Fruit fly (Drosophila melanogaster) whole organism, embryonic: ENCODE data around the gene CG3587.

Source experiments
- Ada2b ChIP-seq: fragments of 200-800 bp; sonication (Bioruptor generic); IDR thresholded peaks from 2 replicates; pipeline ENCODE4 v1.3.6; 2022; ENCODE audit warnings: missing biosample characterization, missing genetic modification characterization
- Aef1 ChIP-seq: fragments of 200-800 bp; sonication (Bioruptor generic); IDR thresholded peaks from 3 replicates; pipeline ENCODE4 v1.3.6; 2022; ENCODE audit warnings: missing biosample characterization, missing genetic modification characterization
- Atf3 ChIP-seq: fragments of 200-800 bp; sonication (Bioruptor generic); optimal IDR thresholded peaks from 3 replicates; lab custom pipeline; 2016; ENCODE audit warnings: missing biosample characterization, missing genetic modification characterization
- B-H1 ChIP-seq: fragments of 200-800 bp; sonication (Bioruptor generic); IDR thresholded peaks from 3 replicates; pipeline ENCODE4 v1.3.6; 2022; ENCODE audit warnings: missing biosample characterization, missing genetic modification characterization
- Bgb ChIP-seq: fragments of 200-800 bp; sonication (Bioruptor generic); IDR thresholded peaks from 2 replicates; pipeline ENCODE4 v1.3.6; 2022; ENCODE audit warnings: missing biosample characterization, missing genetic modification characterization; ENCODE audit not compliant: partially characterized antibody
- Blimp-1 ChIP-seq: fragments of 200-800 bp; sonication (Bioruptor generic); optimal IDR thresholded peaks from 3 replicates; lab custom pipeline; 2018; ENCODE audit warnings: missing biosample characterization, missing genetic modification characterization, mild to moderate bottlenecking, moderate library complexity, missing genetic modification reagents
- Bteb2 ChIP-seq: fragments of 200-800 bp; sonication (Bioruptor generic); optimal IDR thresholded peaks from 2 replicates; lab custom pipeline; 2016; ENCODE audit warnings: missing biosample characterization, missing genetic modification characterization
- CG13424 ChIP-seq: fragments of 200-800 bp; sonication (Bioruptor generic); optimal IDR thresholded peaks from 2 replicates; lab custom pipeline; 2019; ENCODE audit warnings: missing biosample characterization, mild to moderate bottlenecking, missing genetic modification characterization, moderate library complexity
- CG15011 ChIP-seq: fragments of 200-800 bp; sonication (Bioruptor generic); optimal IDR thresholded peaks from 3 replicates; lab custom pipeline; 2018; ENCODE audit warnings: missing biosample characterization, mild to moderate bottlenecking, missing genetic modification characterization
- CG1602 ChIP-seq: fragments of 200-800 bp; sonication (Bioruptor generic); optimal IDR thresholded peaks from 3 replicates; lab custom pipeline; 2016; ENCODE audit warnings: missing biosample characterization, missing genetic modification characterization
- CG16815 ChIP-seq: fragments of 200-800 bp; sonication (Bioruptor generic); optimal IDR thresholded peaks from 3 replicates; lab custom pipeline; 2017; ENCODE audit warnings: missing biosample characterization, mild to moderate bottlenecking, missing genetic modification characterization
- CG18011 ChIP-seq: fragments of 200-800 bp; sonication (Bioruptor generic); optimal IDR thresholded peaks from 2 replicates; lab custom pipeline; 2017; ENCODE audit warnings: missing biosample characterization, missing genetic modification characterization, mild to moderate bottlenecking, moderate library complexity, missing genotype
- CG18476 ChIP-seq: fragments of 200-800 bp; sonication (Bioruptor generic); optimal IDR thresholded peaks from 2 replicates; lab custom pipeline; 2016; ENCODE audit warnings: missing biosample characterization, mild to moderate bottlenecking, missing genetic modification characterization
- CG2116 ChIP-seq: fragments of 200-800 bp; sonication (Bioruptor generic); optimal IDR thresholded peaks from 3 replicates; lab custom pipeline; 2018; ENCODE audit warnings: missing biosample characterization, mild to moderate bottlenecking, missing genetic modification characterization
- CG2120 ChIP-seq: fragments of 200-800 bp; sonication (Bioruptor generic); optimal IDR thresholded peaks from 3 replicates; lab custom pipeline; 2016; ENCODE audit warnings: missing biosample characterization, missing genetic modification characterization
- CG4282 ChIP-seq: fragments of 200-800 bp; sonication (Bioruptor generic); optimal IDR thresholded peaks from 2 replicates; lab custom pipeline; 2016; ENCODE audit warnings: missing biosample characterization, missing genetic modification characterization
- CG6254 ChIP-seq: fragments of 200-800 bp; sonication (Bioruptor generic); optimal IDR thresholded peaks from 3 replicates; lab custom pipeline; 2017; ENCODE audit warnings: mild to moderate bottlenecking, missing biosample characterization, missing genetic modification reagents, missing genetic modification characterization
- CG6813 ChIP-seq: fragments of 200-800 bp; sonication (Bioruptor generic); optimal IDR thresholded peaks from 2 replicates; lab custom pipeline; 2017; ENCODE audit warnings: missing biosample characterization, missing genetic modification characterization, mild to moderate bottlenecking, moderate library complexity, missing genetic modification reagents
- CG9817 ChIP-seq: fragments of 200-800 bp; sonication (Bioruptor generic); optimal IDR thresholded peaks from 2 replicates; lab custom pipeline; 2018; ENCODE audit warnings: missing biosample characterization, mild to moderate bottlenecking, missing genetic modification characterization, moderate library complexity
- CrebB ChIP-seq: fragments of 200-800 bp; sonication (Bioruptor generic); optimal IDR thresholded peaks from 3 replicates; lab custom pipeline; 2018; ENCODE audit warnings: missing biosample characterization, mild to moderate bottlenecking, missing genetic modification characterization
- Dip2 ChIP-seq: fragments of 200-800 bp; sonication (Bioruptor generic); IDR thresholded peaks from 2 replicates; pipeline ENCODE4 v1.3.6; 2022; ENCODE audit warnings: missing biosample characterization, missing genetic modification characterization
- HLH3B ChIP-seq: fragments of 200-800 bp; sonication (Bioruptor generic); IDR thresholded peaks from 2 replicates; pipeline ENCODE4 v1.3.6; 2022; ENCODE audit warnings: missing biosample characterization, missing genetic modification characterization
- HmgD ChIP-seq: fragments of 200-800 bp; sonication (Bioruptor generic); optimal IDR thresholded peaks from 3 replicates; lab custom pipeline; 2016; ENCODE audit warnings: missing biosample characterization, missing genetic modification characterization
- Hr78 ChIP-seq, 2 experiments: fragments of 200-800 bp in 1 of 2; fragments of >200 bp in 1 of 2; sonication (Bioruptor generic) in 1 of 2; optimal IDR thresholded peaks; 2 replicates each; lab custom pipeline; 2017 to 2019; ENCODE audit warnings: missing biosample characterization in 2 of 2, missing genetic modification characterization in 2 of 2, mild to moderate bottlenecking in 1 of 2, moderate library complexity in 1 of 2
- Kr ChIP-seq: fragments of 200-800 bp; sonication (Bioruptor generic); optimal IDR thresholded peaks from 2 replicates; lab custom pipeline; 2017; ENCODE audit warnings: missing biosample characterization, mild to moderate bottlenecking, missing genetic modification characterization
- Lim3 ChIP-seq: fragments of 200-800 bp; sonication (Bioruptor generic); IDR thresholded peaks from 2 replicates; pipeline ENCODE4 v1.3.6; 2022; ENCODE audit warnings: missing biosample characterization, missing genetic modification characterization
- Nf-YA ChIP-seq: fragments of 200-800 bp; sonication (Bioruptor generic); IDR thresholded peaks from 2 replicates; pipeline ENCODE4 v1.3.6; 2022; ENCODE audit warnings: missing biosample characterization, missing genetic modification characterization
- Nf-YB ChIP-seq: fragments of 200-800 bp; sonication (Bioruptor generic); optimal IDR thresholded peaks from 3 replicates; lab custom pipeline; 2019; ENCODE audit warnings: missing biosample characterization, mild to moderate bottlenecking, missing genetic modification characterization, moderate library complexity
- Pdp1 ChIP-seq, 2 experiments: fragments of 200-800 bp; sonication (Bioruptor generic); optimal IDR thresholded peaks; 3 replicates each; lab custom pipeline; 2016; ENCODE audit warnings: missing biosample characterization in 2 of 2, missing genetic modification characterization in 2 of 2, mild to moderate bottlenecking in 1 of 2, moderate library complexity in 1 of 2
- chif ChIP-seq, 2 experiments: fragments of 200-800 bp; sonication (Bioruptor generic); optimal IDR thresholded peaks; 3 replicates each; lab custom pipeline; 2016; ENCODE audit warnings: missing biosample characterization in 2 of 2, missing genetic modification characterization in 2 of 2
- crol ChIP-seq: fragments of 200-800 bp; sonication (Bioruptor generic); IDR thresholded peaks from 2 replicates; pipeline ENCODE4 v1.3.6; 2022; ENCODE audit warnings: missing biosample characterization, missing genetic modification characterization
- cwo ChIP-seq: fragments of 200-800 bp; sonication (Bioruptor generic); optimal IDR thresholded peaks from 3 replicates; lab custom pipeline; 2017; ENCODE audit warnings: missing biosample characterization, missing genetic modification characterization, mild to moderate bottlenecking, moderate library complexity, missing genetic modification reagents
- eyg ChIP-seq: fragments of 200-800 bp; sonication (Bioruptor generic); optimal IDR thresholded peaks from 3 replicates; lab custom pipeline; 2016; ENCODE audit warnings: missing biosample characterization, missing genetic modification characterization
- gt ChIP-seq: fragments of 200-800 bp; sonication (Bioruptor generic); IDR thresholded peaks from 2 replicates; pipeline ENCODE4 v1.3.6; 2022; ENCODE audit warnings: missing biosample characterization, missing genetic modification characterization
- ind ChIP-seq: fragments of 200-800 bp; sonication (Bioruptor generic); optimal IDR thresholded peaks from 3 replicates; lab custom pipeline; 2016; ENCODE audit warnings: missing biosample characterization, missing genetic modification characterization
- jing ChIP-seq: fragments of 200-800 bp; sonication (Bioruptor generic); optimal IDR thresholded peaks from 2 replicates; lab custom pipeline; 2018; ENCODE audit warnings: missing biosample characterization, mild to moderate bottlenecking, missing genetic modification characterization
- kah ChIP-seq: fragments of 200-800 bp; sonication (Bioruptor generic); optimal IDR thresholded peaks from 2 replicates; lab custom pipeline; 2018; ENCODE audit warnings: missing biosample characterization, mild to moderate bottlenecking, missing genetic modification characterization
- klu ChIP-seq: fragments of 200-800 bp; sonication (Bioruptor generic); IDR thresholded peaks from 2 replicates; pipeline ENCODE4 v1.3.6; 2022; ENCODE audit warnings: missing biosample characterization, missing genetic modification characterization
- lov ChIP-seq, 2 experiments: fragments of 200-800 bp in 1 of 2; fragments of >200 bp in 1 of 2; sonication (Bioruptor generic) in 1 of 2; IDR thresholded peaks in 1 of 2; optimal IDR thresholded peaks in 1 of 2; 2 replicates in 1 of 2; 3 replicates in 1 of 2; pipeline versions ENCODE4 v1.3.6 to Lab custom; 2017 to 2022; ENCODE audit warnings: missing biosample characterization in 1 of 2, missing genetic modification characterization in 1 of 2
- mirr ChIP-seq: fragments of 200-800 bp; sonication (Bioruptor generic); optimal IDR thresholded peaks from 3 replicates; lab custom pipeline; 2018; ENCODE audit warnings: missing biosample characterization, mild to moderate bottlenecking, missing genetic modification characterization
- oc ChIP-seq: fragments of 200-800 bp; sonication (Bioruptor generic); optimal IDR thresholded peaks from 2 replicates; lab custom pipeline; 2018; ENCODE audit warnings: missing biosample characterization, mild to moderate bottlenecking, missing genetic modification characterization, moderate library complexity
- onecut ChIP-seq: fragments of 200-800 bp; sonication (Bioruptor generic); IDR thresholded peaks from 2 replicates; pipeline ENCODE4 v1.3.6; 2022; ENCODE audit warnings: missing biosample characterization, missing genetic modification characterization
- pan ChIP-seq, 4 experiments: fragments of >200 bp in 3 of 4; fragments of 200-800 bp in 1 of 4; sonication (Bioruptor generic) in 1 of 4; optimal IDR thresholded peaks in 3 of 4; IDR thresholded peaks in 1 of 4; 2 replicates each; pipeline versions ENCODE4 v1.3.6 to Lab custom; 2017 to 2022; ENCODE audit warnings: missing biosample characterization in 2 of 4, missing genetic modification characterization in 2 of 4, mixed read lengths in 1 of 4
- peb ChIP-seq: fragments of 200-800 bp; sonication (Bioruptor generic); IDR thresholded peaks from 2 replicates; pipeline ENCODE4 v1.3.6; 2022; ENCODE audit warnings: missing biosample characterization, missing genetic modification characterization
- so ChIP-seq: fragments of 200-800 bp; sonication (Bioruptor generic); IDR thresholded peaks from 3 replicates; pipeline ENCODE4 v1.3.6; 2022; ENCODE audit warnings: missing biosample characterization, missing genetic modification characterization
- zfh2 ChIP-seq: fragments of 200-800 bp; sonication (Bioruptor generic); optimal IDR thresholded peaks from 2 replicates; lab custom pipeline; 2016; ENCODE audit warnings: missing biosample characterization, missing genetic modification characterization

CG3587 gene

dm6 chrX:1943337-1944244 is 3.5 kb downstream of the CG3587 start (continued):
- TF ChIP-seq Bteb2 (GFP tag; lab: Kevin White, UChicago) (peak; percentile 52), B-H1 (GFP tag; lab: Robert Waterston, UW) (0 out of 3 replicates have a peak, but pooled peaks have one; percentile 10), eyg (GFP tag; lab: Kevin White, UChicago) (no peak), Blimp-1 (GFP tag; lab: Kevin White, UChicago) (peak; percentile 74), jing (GFP tag; lab: Kevin White, UChicago) (peak; percentile 57), ind (peak; percentile 65), Aef1 (GFP tag; lab: Robert Waterston, UW) (no peak), CG15011 (GFP tag; lab: Kevin White, UChicago) (peak; percentile 57), CG9817 (tag; lab: Kevin White, UChicago) (peak; percentile 57), CG4282 (GFP tag; lab: Kevin White, UChicago) (no peak), CrebB (tag; lab: Kevin White, UChicago) (peak; percentile 34), CG1602 (peak; percentile 66), Hr78 (GFP tag; optimal IDR thresholded peaks at IDR 0.05; lab: Kevin White, UChicago) (peak in 1 of 2 experiments; percentile 59), gt (GFP tag; lab: Robert Waterston, UW) (0 out of 2 replicates have a peak, but pooled peaks have one; percentile 8), Bgb (GFP tag; lab: Robert Waterston, UW) (no peak), Ada2b (GFP tag; lab: Robert Waterston, UW) (no peak), CG6254 (GFP tag; lab: Kevin White, UChicago) (peak; percentile 48), lov (optimal IDR thresholded peaks at IDR 0.05; lab: Kevin White, UChicago) (no peak), lov (GFP tag; IDR thresholded peaks at IDR 0.05; lab: Robert Waterston, UW) (0 out of 3 replicates have a peak, but pooled peaks have one; percentile 21), onecut (peak; percentile 15), Kr (peak; percentile 29), CG18011 (peak; percentile 51), mirr (GFP tag; lab: Kevin White, UChicago) (no peak), CG13424 (tag; lab: Kevin White, UChicago) (peak; percentile 77), chif (GFP tag; optimal IDR thresholded peaks at IDR 0.05; lab: Kevin White, UChicago) (peak; percentile 62 to 64), HmgD (GFP tag; lab: Kevin White, UChicago) (no peak), Atf3 (GFP tag; lab: Kevin White, UChicago) (peak; percentile 38), Nf-YB (GFP tag; lab: Kevin White, UChicago) (peak; percentile 71), CG18476 (GFP tag; lab: Kevin White, UChicago) (peak; percentile 50), cwo (GFP tag; lab: Kevin White, UChicago) (peak; percentile 50), CG2120 (GFP tag; lab: Kevin White, UChicago) (peak; percentile 82), Nf-YA (no peak), CG16815 (GFP tag; lab: Kevin White, UChicago) (peak; percentile 71), pan (optimal IDR thresholded peaks at IDR 0.05; lab: Kevin White, UChicago) (no peak), pan (GFP tag; optimal IDR thresholded peaks at IDR 0.05 in 1 of 2, IDR thresholded peaks at IDR 0.05 in 1 of 2) (peak in 1 of 2 experiments; percentile 63), crol (GFP tag; lab: Robert Waterston, UW) (peak; percentile 80), Pdp1 (GFP tag; optimal IDR thresholded peaks at IDR 0.05; lab: Kevin White, UChicago) (peak; percentile 49 to 58), CG6813 (GFP tag; lab: Kevin White, UChicago) (peak; percentile 59), zfh2 (GFP tag; lab: Kevin White, UChicago) (peak; percentile 52), CG2116 (GFP tag; lab: Kevin White, UChicago) (peak; percentile 13), peb (no peak), so (GFP tag; lab: Robert Waterston, UW) (0 out of 3 replicates have a peak, but pooled peaks have one; percentile 39), kah (GFP tag; lab: Kevin White, UChicago) (no peak), klu (GFP tag; lab: Robert Waterston, UW) (peak; percentile 44; the same call in 1 of the 2 replicates), oc (peak; percentile 47), HLH3B (GFP tag; lab: Robert Waterston, UW) (peak; percentile 41), Lim3 (GFP tag; lab: Robert Waterston, UW) (no peak), Dip2 (GFP tag; lab: Robert Waterston, UW) (no peak)
